Worm (Caenorhabditis elegans) whole organism, dauer: ENCODE data around the gene arrd-1.
"Not testable (repeated sequence)": the region's sequence is repeated elsewhere in the genome, so short reads cannot be mapped to it uniquely, and the experiment has no call there.

Experiments used
- unc-62 ChIP-seq: sonication (generic microtip); optimal IDR thresholded peaks from 2 replicates; lab custom pipeline; 2017; ENCODE audit warnings: missing biosample characterization, missing genetic modification reagents, missing genetic modification characterization

The arrd-1 gene

ce11 chrII:608341-608740 lies 19.0 kb upstream of the arrd-1 start, which contains the start of gene W04H10.6:
Gene W04H10.6, minus strand, starts transcription at chrII:608441.
- TF ChIP-seq unc-62 = no peak

DNA sequence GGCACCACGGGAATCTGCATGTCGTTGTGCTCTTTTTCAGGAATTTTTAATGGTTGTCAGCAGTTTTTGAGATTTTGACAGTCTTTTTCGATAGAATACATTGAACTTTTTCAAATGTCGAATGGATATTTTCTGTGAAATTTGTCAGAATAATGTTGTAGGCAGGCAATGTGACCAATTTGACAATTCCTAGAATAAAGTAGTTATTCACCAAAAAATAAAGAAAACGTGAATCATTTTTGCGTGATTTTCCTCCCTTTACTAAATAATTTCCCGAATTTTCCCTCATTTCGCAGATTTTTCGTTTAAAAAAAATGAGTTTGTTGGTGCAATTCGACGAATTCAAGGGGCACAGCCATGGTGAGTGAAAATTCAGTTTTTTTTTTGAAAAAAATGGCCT lies 18.5 kb upstream of the arrd-1 start, which contains the start of gene W04H10.1:
W04H10.1 (plus strand) TSS at position 301 of the 400 bp plus-strand sequence.
- no peak for TF ChIP-seq unc-62

DNA sequence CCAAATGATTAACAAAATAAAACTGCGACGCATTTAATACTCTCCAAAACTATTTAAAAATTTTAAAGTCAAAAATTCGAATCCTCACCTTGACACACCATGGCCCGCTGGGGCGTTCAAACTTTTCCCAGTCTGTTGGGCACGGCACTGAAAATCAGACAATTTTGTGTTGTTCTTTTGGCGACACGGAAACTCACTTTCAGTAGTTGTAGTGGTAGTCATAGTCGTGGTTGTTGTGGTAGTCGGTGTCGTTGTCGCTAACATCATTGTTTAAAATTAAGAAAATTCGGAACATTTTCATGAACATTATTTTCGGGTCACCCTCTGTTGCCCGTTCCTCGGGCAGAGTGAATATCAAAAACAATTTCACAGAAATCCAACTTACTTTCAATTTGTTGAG lies 14.9 kb upstream of the arrd-1 start, which contains the start of gene clec-118:
clec-118 (minus strand) TSS at position 101 of the 400 bp plus-strand sequence.
- TF ChIP-seq unc-62 = not testable (repeated sequence)

DNA sequence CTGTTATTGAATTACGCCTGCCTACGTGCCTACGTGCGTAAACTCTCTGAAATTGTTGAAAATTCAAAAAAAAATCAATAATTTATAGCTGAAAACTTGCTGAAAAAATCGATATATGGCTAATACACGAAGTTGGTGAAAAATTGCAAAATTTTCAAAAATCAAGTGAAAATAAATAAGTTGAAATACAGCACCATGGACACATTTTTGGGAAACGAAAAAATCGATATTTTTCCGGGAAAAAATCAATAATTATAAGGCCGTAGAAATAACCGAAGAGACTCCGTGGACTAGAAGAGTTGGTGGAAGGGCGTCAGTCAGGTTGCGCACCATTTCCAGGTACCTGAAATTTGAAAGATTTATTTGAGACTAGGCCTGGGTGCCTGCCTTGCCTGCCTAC lies 12.6 kb upstream of the arrd-1 start:
- no peak for TF ChIP-seq unc-62

- TF ChIP-seq unc-62 = no peak
Observed at ce11 chrII:621141-621540, 6.2 kb upstream of the arrd-1 start.

- TF ChIP-seq unc-62 = no peak
Observed at ce11 chrII:622478-622877, 4.8 kb upstream of the arrd-1 start.

DNA sequence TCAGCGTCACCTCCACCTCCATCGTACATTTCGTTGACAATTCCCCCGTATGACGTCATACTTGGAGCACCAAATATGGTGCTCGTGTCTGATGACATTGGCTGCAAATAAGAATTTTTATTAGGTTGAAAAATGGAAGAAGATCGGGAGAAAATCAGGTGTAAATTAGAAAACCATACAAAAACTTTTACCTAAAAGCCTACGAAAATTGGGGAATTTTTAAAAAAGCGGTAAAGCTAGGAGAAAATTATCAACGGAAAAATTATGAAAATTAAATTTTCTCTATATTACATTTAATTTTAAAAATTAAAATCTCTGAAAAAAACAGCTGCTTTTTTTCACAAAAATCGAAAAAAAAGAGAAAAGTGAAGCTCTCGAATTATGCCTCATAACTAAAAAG lies 2.9 kb upstream of the arrd-1 start, which contains the start of gene T04B8.5:
T04B8.5 (minus strand) TSS at position 101 of the 400 bp plus-strand sequence.
- no peak for TF ChIP-seq unc-62

DNA sequence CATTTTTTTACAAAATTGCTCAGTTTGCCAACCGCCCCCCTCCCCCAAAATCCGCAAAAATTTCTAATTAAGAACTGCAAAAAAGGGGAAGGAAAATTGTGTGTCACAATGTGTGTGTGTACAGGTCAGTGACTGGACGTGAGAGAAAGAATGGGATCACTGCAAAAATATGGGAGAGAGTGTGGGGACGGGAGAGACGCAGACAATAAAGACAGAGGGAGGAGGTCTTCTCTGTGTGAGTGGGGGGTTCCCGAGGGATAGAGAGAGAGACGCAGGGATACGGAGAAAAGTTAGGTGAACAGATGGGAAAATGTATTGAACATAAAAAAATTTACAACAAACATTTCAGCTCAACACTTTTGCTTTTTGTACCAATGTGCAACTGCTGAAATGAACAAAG lies 1.4 kb upstream of the arrd-1 start:
- no peak for TF ChIP-seq unc-62

DNA sequence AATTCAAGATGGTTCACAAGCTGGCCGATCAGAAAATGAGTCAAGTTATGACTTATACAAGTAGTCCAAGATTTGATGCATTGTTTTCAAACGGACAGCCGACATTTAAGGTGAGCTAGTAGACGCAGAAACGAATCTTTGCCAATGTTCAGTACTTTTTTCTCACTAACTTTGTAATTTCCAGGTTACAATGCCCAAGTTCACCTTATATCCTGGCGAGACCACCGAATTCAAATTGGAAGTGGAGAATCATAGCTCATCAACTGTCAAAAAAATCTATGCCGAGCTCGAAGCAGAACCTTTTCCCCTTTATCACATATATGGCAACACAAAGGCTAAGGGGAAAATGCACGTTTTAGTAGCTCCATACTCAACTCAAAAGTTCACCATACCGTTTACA lies 608 bp downstream of the arrd-1 start:
- no peak for TF ChIP-seq unc-62

DNA sequence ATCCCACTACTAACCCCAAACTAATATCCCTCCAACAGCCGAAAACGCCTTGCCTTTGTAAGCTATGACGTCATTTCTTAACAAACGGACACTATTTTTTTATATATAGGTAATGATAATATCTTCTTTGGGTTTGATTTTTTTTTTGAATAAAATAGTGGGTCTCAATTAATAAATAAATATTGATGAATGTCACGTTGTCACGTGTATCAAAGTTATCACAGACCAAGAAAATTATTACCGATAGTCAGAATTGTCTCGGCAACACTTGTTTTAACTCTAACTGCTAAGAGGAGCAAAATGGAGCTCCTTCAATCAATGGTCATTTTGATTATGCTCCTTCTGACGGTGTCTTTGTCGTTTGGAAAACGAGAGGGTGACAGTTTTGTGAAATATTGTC lies 6.7 kb downstream of the arrd-1 start, which contains the start of gene T04B8.1:
T04B8.1 (plus strand) TSS at position 301 of the 400 bp plus-strand sequence.
- TF ChIP-seq unc-62 = no peak

- no peak for TF ChIP-seq unc-62
Observed at ce11 chrII:639467-639866, 12.2 kb downstream of the arrd-1 start, which contains the start of gene K07E8.6. Gene K07E8.6, minus strand, starts transcription at chrII:639567.

- TF ChIP-seq unc-62 = no peak
Observed at ce11 chrII:643733-644132, 16.4 kb downstream of the arrd-1 start.

DNA sequence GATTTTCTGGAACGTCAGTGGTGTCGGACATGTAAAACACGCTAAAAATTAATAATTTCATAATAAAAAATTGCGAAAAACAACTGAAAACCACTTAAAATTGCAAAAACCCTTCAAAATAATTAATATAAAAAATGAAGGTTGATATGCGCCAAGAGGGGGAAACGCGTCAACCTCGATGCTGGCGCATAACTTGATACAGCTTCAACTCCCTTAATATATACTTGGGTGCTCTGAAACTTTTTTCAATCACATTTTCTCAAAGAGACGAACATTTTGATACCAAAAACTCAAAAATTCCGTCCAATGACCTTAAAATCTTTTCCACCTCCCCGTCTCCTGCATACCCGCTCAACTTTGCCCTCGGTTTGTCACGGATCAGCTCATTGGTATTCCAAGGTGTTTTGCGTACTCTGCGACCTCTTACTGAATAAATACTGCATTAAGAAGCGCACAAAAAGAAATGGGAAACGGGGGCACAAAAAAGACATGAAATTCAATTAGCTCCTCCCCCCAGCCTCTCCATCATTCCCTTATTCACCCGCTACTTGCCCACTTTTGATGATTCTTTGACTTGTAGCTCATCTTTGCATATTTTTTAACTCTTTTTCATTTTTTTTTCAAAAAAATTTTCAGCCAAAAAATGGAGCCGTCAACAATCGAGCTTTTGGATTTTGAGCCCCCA lies 23.2 kb downstream of the arrd-1 start, which contains the start of the genes K07E8.7 and frpr-14:
K07E8.7 (minus strand) TSS at position 47 of the 685 bp plus-strand sequence.
frpr-14 (plus strand) TSS at position 635 of the 685 bp plus-strand sequence.
- TF ChIP-seq unc-62 = no peak

ce11 chrII:651324-651723 lies 24.0 kb downstream of the arrd-1 start:
- TF ChIP-seq unc-62 = no peak

- no peak for TF ChIP-seq unc-62
Observed at ce11 chrII:658369-658768, 31.1 kb downstream of the arrd-1 start, which contains the start of gene sdz-24. Gene sdz-24, plus strand, starts transcription at chrII:658669.

- TF ChIP-seq unc-62 = no peak
Observed at ce11 chrII:661696-662095, 34.4 kb downstream of the arrd-1 start, which contains the start of gene sri-45. Gene sri-45, minus strand, starts transcription at chrII:661796.

ce11 chrII:667864-668263 lies 40.6 kb downstream of the arrd-1 start:
- TF ChIP-seq unc-62 = no peak

DNA sequence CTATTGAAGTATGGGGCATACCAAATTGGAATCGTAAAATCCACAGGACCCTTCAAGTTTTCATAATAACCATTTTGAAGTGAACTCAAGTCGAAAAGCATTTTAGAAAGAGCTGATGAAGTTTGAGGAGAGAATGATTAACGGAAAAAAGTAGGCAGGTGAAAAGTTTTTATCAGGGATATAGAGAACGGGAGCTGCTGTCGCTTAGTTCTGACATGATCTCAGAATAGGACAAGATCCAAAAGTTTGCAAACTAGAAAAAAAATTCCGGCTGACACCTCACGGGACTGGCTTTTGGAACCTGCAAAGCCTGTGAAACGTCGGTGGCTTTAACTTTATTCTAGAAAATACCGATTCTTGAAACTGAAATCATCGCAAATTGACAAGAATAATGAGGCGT lies 43.7 kb downstream of the arrd-1 start, which contains the start of gene sri-46:
sri-46 (minus strand) TSS at position 101 of the 400 bp plus-strand sequence.
- no peak for TF ChIP-seq unc-62
